Fruit fly (Drosophila melanogaster): ENCODE results near the gene CG10949.

- TF ChIP-seq usp (GFP tag; optimal IDR thresholded peaks at IDR 0.05): no peak
- TF ChIP-seq Dll (optimal IDR thresholded peaks at IDR 0.05): no peak
- TF ChIP-seq EcR (GFP tag; optimal IDR thresholded peaks at IDR 0.05): no peak
- no peak for TF ChIP-seq pan (optimal IDR thresholded peaks at IDR 0.05)
- no peak for TF ChIP-seq CG8478 (optimal IDR thresholded peaks at IDR 0.05)
- TF ChIP-seq psq (optimal IDR thresholded peaks at IDR 0.05): no peak
Measured at dm6 chr2L:20434779-20435178, 18.1 kb upstream of the CG10949 start.

Data from whole organism.